Worm (Caenorhabditis elegans): ENCODE data around the gene col-163.

- TF ChIP-seq elt-1 (tag; optimal IDR thresholded peaks at IDR 0.05; ENCODE audit: borderline replicate concordance, insufficient read depth) (no peak), lin-32 (GFP tag; optimal IDR thresholded peaks at IDR 0.05) (no peak), pha-4 (tag; optimal IDR thresholded peaks at IDR 0.05) (no peak)
Observed at ce11 chrV:20551096-20551495, 48.8 kb upstream of the col-163 start, which contains the start of gene Y38H6C.20.

Data from whole organism, mixed stage, embryonic.